Fruit fly (Drosophila melanogaster): ENCODE measurements around the gene klu.

The klu gene

DNA sequence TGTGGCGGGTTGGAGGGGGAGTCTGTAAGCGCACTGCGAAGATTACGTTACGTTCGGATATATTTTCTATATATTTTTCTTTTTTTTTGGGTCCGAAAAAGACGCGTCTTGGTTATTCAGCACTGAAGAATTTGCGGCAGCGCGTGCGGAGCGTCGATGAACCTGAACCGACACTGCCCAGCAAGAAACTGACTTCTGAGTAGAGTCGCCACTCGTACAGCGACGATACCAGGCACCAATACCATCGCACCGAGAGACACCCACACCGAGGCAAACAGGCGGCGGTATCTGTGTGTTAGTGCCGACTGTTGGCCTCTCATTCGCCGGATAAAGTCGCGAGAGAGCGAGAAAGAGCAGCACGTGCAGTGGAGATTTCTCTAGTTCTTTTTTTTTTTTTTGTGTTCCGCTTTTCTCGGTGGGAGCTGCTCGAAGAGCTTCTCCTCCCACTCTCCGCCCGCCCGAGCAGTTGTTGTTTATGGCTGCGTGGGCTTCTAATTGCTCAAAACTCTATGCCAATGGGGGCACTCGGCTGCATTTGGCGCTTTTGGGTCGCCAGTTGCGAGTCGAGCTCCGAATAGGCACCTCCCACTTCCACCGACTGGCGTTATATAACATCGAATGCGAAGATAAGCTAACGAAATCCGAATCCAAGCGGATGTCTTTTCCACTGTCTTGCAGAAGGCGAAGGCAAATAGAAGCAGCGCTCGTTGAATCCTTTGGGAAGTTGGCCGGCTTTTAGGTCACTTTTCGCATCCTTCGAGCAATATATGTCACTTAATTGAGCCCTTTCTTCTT, at the start of gene klu:
klu (minus strand) TSS at position 189 of the 795 bp plus-strand sequence.
- TF ChIP-seq CG9139 (GFP tag; optimal IDR thresholded peaks at IDR 0.05) (peak; percentile 17), CG6276 (GFP tag; optimal IDR thresholded peaks at IDR 0.05) (peak; percentile 54), CG34406 (GFP tag; optimal IDR thresholded peaks at IDR 0.05) (peak; percentile 29), Met (GFP tag; optimal IDR thresholded peaks at IDR 0.05) (peak; percentile 11), CG3919 (GFP tag; optimal IDR thresholded peaks at IDR 0.05) (peak; percentile 31), cyc (GFP tag; optimal IDR thresholded peaks at IDR 0.05) (no peak), CG10669 (GFP tag; optimal IDR thresholded peaks at IDR 0.05) (peak; percentile 35), CG6854 (GFP tag; optimal IDR thresholded peaks at IDR 0.05) (peak; percentile 31), Eip75B (GFP tag; optimal IDR thresholded peaks at IDR 0.05) (peak; percentile 36), Smox (GFP tag; optimal IDR thresholded peaks at IDR 0.05) (no peak), CG7368 (GFP tag; optimal IDR thresholded peaks at IDR 0.05) (no peak), CG32006 (GFP tag; optimal IDR thresholded peaks at IDR 0.05) (peak; percentile 61), spab (GFP tag; optimal IDR thresholded peaks at IDR 0.05) (peak; percentile 55), vri (GFP tag; optimal IDR thresholded peaks at IDR 0.05) (peak; percentile 40), salr (GFP tag; optimal IDR thresholded peaks at IDR 0.05) (peak in 1 of 2 experiments; percentile 9), Hr4 (GFP tag; optimal IDR thresholded peaks at IDR 0.05) (no peak), Eip78C (GFP tag) (peak; percentile 70), CG10631 (GFP tag; optimal IDR thresholded peaks at IDR 0.05) (peak; percentile 6), net (GFP tag; optimal IDR thresholded peaks at IDR 0.05) (peak; percentile 62), CG16779 (tag; optimal IDR thresholded peaks at IDR 0.05) (peak; percentile 25), acj6 (GFP tag; optimal IDR thresholded peaks at IDR 0.05) (no peak), CG31627 (GFP tag; optimal IDR thresholded peaks at IDR 0.05) (no peak), CG11294 (GFP tag; IDR thresholded peaks at IDR 0.05) (peak; percentile 42; the same call in 1 of the 2 replicates), CG6808 (GFP tag; optimal IDR thresholded peaks at IDR 0.05) (peak; percentile 49), Ets96B (tag; optimal IDR thresholded peaks at IDR 0.05) (peak; percentile 29), topi (GFP tag; optimal IDR thresholded peaks at IDR 0.05) (no peak), fd85E (GFP tag; optimal IDR thresholded peaks at IDR 0.05) (no peak), CG6163 (GFP tag; IDR thresholded peaks at IDR 0.05) (peak; percentile 90), fd59A (GFP tag; optimal IDR thresholded peaks at IDR 0.05) (peak; percentile 46), eg (GFP tag; IDR thresholded peaks at IDR 0.05) (peak; percentile 90), Hr38 (GFP tag; optimal IDR thresholded peaks at IDR 0.05) (no peak), Eip93F (GFP tag; optimal IDR thresholded peaks at IDR 0.05) (peak; percentile 52), OdsH (GFP tag; optimal IDR thresholded peaks at IDR 0.05) (peak; percentile 18), CG1621 (tag; optimal IDR thresholded peaks at IDR 0.05) (peak; percentile 54), CG11902 (GFP tag; optimal IDR thresholded peaks at IDR 0.05) (no peak), dsx (GFP tag; optimal IDR thresholded peaks at IDR 0.05; ENCODE audit: poor library complexity, severe bottlenecking) (peak; percentile 37), ss (GFP tag; optimal IDR thresholded peaks at IDR 0.05) (peak; percentile 76 to 78), Blimp-1 (GFP tag; optimal IDR thresholded peaks at IDR 0.05) (no peak), CG8119 (GFP tag; IDR thresholded peaks at IDR 0.05) (peak; percentile 82), svp (GFP tag) (peak; percentile 93), CG15336 (GFP tag; IDR thresholded peaks at IDR 0.05) (peak; percentile 71), Hr39 (GFP tag; optimal IDR thresholded peaks at IDR 0.05) (no peak), achi (GFP tag; optimal IDR thresholded peaks at IDR 0.05) (peak; percentile 20), pdm3 (GFP tag; optimal IDR thresholded peaks at IDR 0.05) (no peak), lz (GFP tag; optimal IDR thresholded peaks at IDR 0.05) (peak; percentile 24), Gug (GFP tag; IDR thresholded peaks at IDR 0.05) (0 out of 2 replicates have a peak, but pooled peaks have one; percentile 25), Sox102F (GFP tag; optimal IDR thresholded peaks at IDR 0.05) (peak; percentile 15), esn (GFP tag; optimal IDR thresholded peaks at IDR 0.05) (peak; percentile 26), CG6792 (GFP tag; optimal IDR thresholded peaks at IDR 0.05) (no peak), Lpt (GFP tag; optimal IDR thresholded peaks at IDR 0.05) (peak; percentile 24), Ets21C (GFP tag; optimal IDR thresholded peaks at IDR 0.05) (no peak)
